Fruit fly (Drosophila melanogaster) whole organism, embryonic: ENCODE measurements around the gene sicily.

Source experiments
- B-H2 ChIP-seq: fragments of 200-800 bp; sonication (Bioruptor generic); optimal IDR thresholded peaks from 2 replicates; lab custom pipeline; 2018; ENCODE audit warnings: missing biosample characterization, mild to moderate bottlenecking, missing genetic modification characterization
- CG10274 ChIP-seq: fragments of 200-800 bp; sonication (Bioruptor generic); optimal IDR thresholded peaks from 3 replicates; lab custom pipeline; 2017; ENCODE audit warnings: missing biosample characterization, mild to moderate bottlenecking, missing genetic modification characterization
- CG10321 ChIP-seq: fragments of 200-800 bp; sonication (Bioruptor generic); IDR thresholded peaks from 2 replicates; pipeline ENCODE4 v1.3.6; 2022; ENCODE audit warnings: missing biosample characterization, missing genetic modification characterization
- CG12219 ChIP-seq: fragments of 200-800 bp; sonication (Bioruptor generic); optimal IDR thresholded peaks from 3 replicates; lab custom pipeline; 2018; ENCODE audit warnings: missing biosample characterization, mild to moderate bottlenecking, missing genetic modification characterization
- CG14441 ChIP-seq: fragments of 200-800 bp; sonication (Bioruptor generic); IDR thresholded peaks from 2 replicates; pipeline ENCODE4 v1.3.6; 2022; ENCODE audit warnings: missing biosample characterization, missing genetic modification characterization
- CG15601 ChIP-seq: fragments of 200-800 bp; sonication (Bioruptor generic); optimal IDR thresholded peaks from 3 replicates; lab custom pipeline; 2019; ENCODE audit warnings: missing biosample characterization, mild to moderate bottlenecking, missing genetic modification characterization, moderate library complexity
- CG1647 ChIP-seq: fragments of 200-800 bp; sonication (Bioruptor generic); optimal IDR thresholded peaks from 3 replicates; lab custom pipeline; 2016; ENCODE audit warnings: missing biosample characterization, missing genetic modification characterization
- CG16813 ChIP-seq: fragments of 200-800 bp; sonication (Bioruptor generic); IDR thresholded peaks from 3 replicates; pipeline ENCODE4 v1.3.6; 2022; ENCODE audit warnings: missing biosample characterization, missing genetic modification characterization; ENCODE audit not compliant: partially characterized antibody
- CG17568 ChIP-seq: fragments of 200-800 bp; sonication (Bioruptor generic); optimal IDR thresholded peaks from 2 replicates; lab custom pipeline; 2018; ENCODE audit warnings: missing biosample characterization, mild to moderate bottlenecking, missing genetic modification characterization, moderate library complexity
- CG2120 ChIP-seq: fragments of 200-800 bp; sonication (Bioruptor generic); optimal IDR thresholded peaks from 3 replicates; lab custom pipeline; 2016; ENCODE audit warnings: missing biosample characterization, missing genetic modification characterization
- CG2678 ChIP-seq: fragments of 200-800 bp; sonication (Bioruptor generic); optimal IDR thresholded peaks from 3 replicates; lab custom pipeline; 2019; ENCODE audit warnings: missing biosample characterization, mild to moderate bottlenecking, missing genetic modification characterization, moderate library complexity
- CG2875 ChIP-seq: fragments of 200-800 bp; sonication (Bioruptor generic); optimal IDR thresholded peaks from 2 replicates; lab custom pipeline; 2017; ENCODE audit warnings: missing biosample characterization, mild to moderate bottlenecking, missing genetic modification characterization, missing genetic modification reagents
- CG2889 ChIP-seq: fragments of 200-800 bp; sonication (Bioruptor generic); IDR thresholded peaks from 3 replicates; pipeline ENCODE4 v1.3.6; 2022; ENCODE audit warnings: missing biosample characterization, missing genetic modification characterization
- CG30020 ChIP-seq: fragments of 200-800 bp; optimal IDR thresholded peaks from 2 replicates; lab custom pipeline; 2019; ENCODE audit warnings: missing biosample characterization, mild to moderate bottlenecking, missing genetic modification characterization, moderate library complexity
- CG31224 ChIP-seq: fragments of 200-800 bp; sonication (Bioruptor generic); IDR thresholded peaks from 2 replicates; pipeline ENCODE4 v1.3.6; 2022; ENCODE audit warnings: missing biosample characterization, missing genetic modification characterization
- CG31365 ChIP-seq: fragments of 200-800 bp; sonication (Bioruptor generic); optimal IDR thresholded peaks from 2 replicates; lab custom pipeline; 2018; ENCODE audit warnings: missing biosample characterization, mild to moderate bottlenecking, missing genetic modification characterization
- CG32772 ChIP-seq: fragments of 200-800 bp; sonication (Bioruptor generic); IDR thresholded peaks from 2 replicates; pipeline ENCODE4 v1.3.6; 2022; ENCODE audit warnings: missing biosample characterization, missing genetic modification characterization
- CG33557 ChIP-seq: fragments of 200-800 bp; sonication (Bioruptor generic); optimal IDR thresholded peaks from 2 replicates; lab custom pipeline; 2019; ENCODE audit warnings: missing biosample characterization, mild to moderate bottlenecking, missing genetic modification characterization, moderate library complexity
- CG4617 ChIP-seq: fragments of 200-800 bp; sonication (Bioruptor generic); optimal IDR thresholded peaks from 3 replicates; lab custom pipeline; 2016; ENCODE audit warnings: missing biosample characterization, missing genetic modification characterization, borderline replicate concordance
- CG4707 ChIP-seq: fragments of 200-800 bp; sonication (Bioruptor generic); optimal IDR thresholded peaks from 2 replicates; lab custom pipeline; 2018; ENCODE audit warnings: missing biosample characterization, mild to moderate bottlenecking, missing genetic modification characterization, moderate library complexity
- CG9797 ChIP-seq: fragments of 200-800 bp; sonication (Bioruptor generic); optimal IDR thresholded peaks from 3 replicates; lab custom pipeline; 2018; ENCODE audit warnings: missing biosample characterization, mild to moderate bottlenecking, missing genetic modification characterization
- CG9876 ChIP-seq: fragments of 200-800 bp; sonication (Bioruptor generic); optimal IDR thresholded peaks from 2 replicates; lab custom pipeline; 2016; ENCODE audit warnings: missing biosample characterization, missing genetic modification characterization
- CkIIα-i1 ChIP-seq: fragments of 200-800 bp; sonication (Bioruptor generic); IDR thresholded peaks from 2 replicates; pipeline ENCODE4 v1.3.6; 2022; ENCODE audit warnings: missing biosample characterization, missing genetic modification characterization
- Ets97D ChIP-seq: fragments of 200-800 bp; sonication (Bioruptor generic); optimal IDR thresholded peaks from 3 replicates; lab custom pipeline; 2016; ENCODE audit warnings: missing biosample characterization, missing genetic modification characterization
- H2.0 ChIP-seq: fragments of 200-800 bp; sonication (Bioruptor generic); IDR thresholded peaks from 2 replicates; pipeline ENCODE4 v1.3.6; 2022; ENCODE audit warnings: missing biosample characterization, missing genetic modification characterization
- NC2β ChIP-seq: fragments of 200-800 bp; sonication (Bioruptor generic); optimal IDR thresholded peaks from 2 replicates; lab custom pipeline; 2016; ENCODE audit warnings: missing biosample characterization, missing genetic modification characterization
- Ptx1 ChIP-seq: fragments of 200-800 bp; sonication (Bioruptor generic); IDR thresholded peaks from 2 replicates; pipeline ENCODE4 v1.3.6; 2022; ENCODE audit warnings: missing biosample characterization, missing genetic modification characterization
- Six4 ChIP-seq: fragments of 200-800 bp; sonication (Bioruptor generic); optimal IDR thresholded peaks from 2 replicates; lab custom pipeline; 2016; ENCODE audit warnings: missing biosample characterization, missing genetic modification characterization
- Trl ChIP-seq, 3 experiments: fragments of >200 bp in 2 of 3; fragments of 200-800 bp in 1 of 3; sonication (Bioruptor generic) in 1 of 3; optimal IDR thresholded peaks; 2 replicates in 1 of 3; 3 replicates in 2 of 3; lab custom pipeline; 2016 to 2017; ENCODE audit warnings: missing biosample characterization in 1 of 3, missing genetic modification characterization in 1 of 3
- ap ChIP-seq: fragments of 200-800 bp; sonication (Bioruptor generic); IDR thresholded peaks from 2 replicates; pipeline ENCODE4 v1.3.6; 2022; ENCODE audit warnings: missing biosample characterization, missing genetic modification characterization
- cas ChIP-seq: fragments of 200-800 bp; sonication (Bioruptor generic); IDR thresholded peaks from 2 replicates; pipeline ENCODE4 v1.3.6; 2022; ENCODE audit warnings: missing biosample characterization, missing genetic modification characterization
- chm ChIP-seq: fragments of 200-800 bp; sonication (Bioruptor generic); IDR thresholded peaks from 2 replicates; pipeline ENCODE4 v1.3.6; 2022; ENCODE audit warnings: missing biosample characterization, missing genetic modification characterization
- ci ChIP-seq: fragments of 200-800 bp; sonication (Bioruptor generic); IDR thresholded peaks from 3 replicates; pipeline ENCODE4 v1.3.6; 2022; ENCODE audit warnings: missing biosample characterization, missing genetic modification characterization
- dpn ChIP-seq, 2 experiments: fragments of 200-800 bp; sonication (Bioruptor generic); optimal IDR thresholded peaks; 3 replicates each; lab custom pipeline; 2016; ENCODE audit warnings: missing biosample characterization in 2 of 2, missing genetic modification characterization in 2 of 2
- ems ChIP-seq: fragments of 200-800 bp; sonication (Bioruptor generic); optimal IDR thresholded peaks from 3 replicates; lab custom pipeline; 2016; ENCODE audit warnings: missing biosample characterization, missing genetic modification characterization
- esg ChIP-seq: fragments of 200-800 bp; sonication (Bioruptor generic); conservative IDR thresholded peaks from 2 replicates; pipeline ENCODE4 v1.3.6; 2022; ENCODE audit warnings: missing biosample characterization, missing genetic modification characterization
- eyg ChIP-seq: fragments of 200-800 bp; sonication (Bioruptor generic); optimal IDR thresholded peaks from 3 replicates; lab custom pipeline; 2016; ENCODE audit warnings: missing biosample characterization, missing genetic modification characterization
- fd3F ChIP-seq: fragments of 200-800 bp; sonication (Bioruptor generic); optimal IDR thresholded peaks from 2 replicates; lab custom pipeline; 2018; ENCODE audit warnings: missing biosample characterization, mild to moderate bottlenecking, missing genetic modification characterization, moderate library complexity
- ind ChIP-seq: fragments of 200-800 bp; sonication (Bioruptor generic); optimal IDR thresholded peaks from 3 replicates; lab custom pipeline; 2016; ENCODE audit warnings: missing biosample characterization, missing genetic modification characterization
- ken ChIP-seq: fragments of 200-800 bp; sonication (Bioruptor generic); IDR thresholded peaks from 3 replicates; pipeline ENCODE4 v1.3.6; 2022; ENCODE audit warnings: missing biosample characterization, missing genetic modification characterization
- klu ChIP-seq: fragments of 200-800 bp; sonication (Bioruptor generic); IDR thresholded peaks from 2 replicates; pipeline ENCODE4 v1.3.6; 2022; ENCODE audit warnings: missing biosample characterization, missing genetic modification characterization
- org-1 ChIP-seq: fragments of 200-800 bp; sonication (Bioruptor generic); optimal IDR thresholded peaks from 2 replicates; lab custom pipeline; 2017; ENCODE audit warnings: missing biosample characterization, missing genetic modification characterization
- pum ChIP-seq: fragments of 200-800 bp; sonication (Bioruptor generic); optimal IDR thresholded peaks from 2 replicates; lab custom pipeline; 2016; ENCODE audit warnings: missing biosample characterization, missing genetic modification characterization
- ro ChIP-seq: fragments of 200-800 bp; sonication (Bioruptor generic); IDR thresholded peaks from 2 replicates; pipeline ENCODE4 v1.3.6; 2022; ENCODE audit warnings: missing biosample characterization, missing genetic modification characterization
- row ChIP-seq: fragments of 200-800 bp; sonication (Bioruptor generic); IDR thresholded peaks from 3 replicates; pipeline ENCODE4 v1.3.6; 2022; ENCODE audit warnings: missing biosample characterization, missing genetic modification characterization
- schlank ChIP-seq: fragments of 200-800 bp; sonication (Bioruptor generic); optimal IDR thresholded peaks from 2 replicates; lab custom pipeline; 2018; ENCODE audit warnings: missing biosample characterization, mild to moderate bottlenecking, missing genetic modification characterization
- so ChIP-seq: fragments of 200-800 bp; sonication (Bioruptor generic); IDR thresholded peaks from 3 replicates; pipeline ENCODE4 v1.3.6; 2022; ENCODE audit warnings: missing biosample characterization, missing genetic modification characterization
- sqz ChIP-seq: fragments of 200-800 bp; sonication (Bioruptor generic); optimal IDR thresholded peaks from 3 replicates; lab custom pipeline; 2018; ENCODE audit warnings: missing biosample characterization, mild to moderate bottlenecking, missing genetic modification characterization
- ssp ChIP-seq: fragments of 200-800 bp; sonication (Bioruptor generic); IDR thresholded peaks from 2 replicates; pipeline ENCODE4 v1.3.6; 2022; ENCODE audit warnings: missing biosample characterization, missing genetic modification characterization

Gene sicily

DNA sequence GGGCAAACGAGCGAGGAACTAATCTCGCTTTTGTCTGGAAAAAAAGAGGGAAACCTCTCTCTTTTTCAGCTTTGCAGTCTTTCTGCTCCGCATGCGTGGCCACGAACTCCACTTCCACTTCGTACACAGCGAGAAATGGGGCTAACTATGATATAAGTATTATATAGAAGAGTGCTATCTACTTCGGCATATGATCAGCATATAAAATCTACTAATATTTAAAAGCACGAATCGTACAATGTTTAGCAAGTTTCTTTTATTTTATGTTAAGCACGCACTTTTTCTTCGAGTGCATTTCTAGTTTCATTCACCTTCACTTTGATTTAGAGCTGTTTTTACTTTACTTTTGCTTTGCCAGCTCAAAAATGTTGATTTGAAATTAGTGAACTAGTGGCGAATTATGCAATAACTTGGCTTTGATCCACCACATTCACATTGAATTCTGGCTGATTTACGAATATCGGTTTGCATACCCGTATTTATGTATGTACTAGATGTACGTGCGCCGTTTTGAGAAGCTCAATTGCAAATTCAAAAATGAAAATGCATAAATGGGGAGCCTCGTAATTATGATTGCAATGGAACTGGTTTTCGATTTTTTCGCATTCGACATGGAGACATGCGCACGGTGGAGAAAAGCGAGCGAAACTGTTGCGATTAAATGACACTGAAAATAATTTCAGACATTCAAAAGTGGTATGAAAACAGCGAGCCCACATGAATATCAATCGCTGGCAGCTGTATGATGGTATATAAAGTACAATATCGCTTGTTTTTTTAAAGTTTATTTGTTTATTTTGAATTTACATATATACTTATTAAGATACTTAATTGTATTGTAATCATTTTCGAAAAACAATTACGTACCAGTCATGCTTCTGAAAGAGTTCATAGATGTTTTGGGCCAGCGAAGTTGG is 33.8 kb upstream of the sicily start (continued):
- peak; percentile 56 for TF ChIP-seq chm (GFP tag; lab: Robert Waterston, UW)
- peak; percentile 52 for TF ChIP-seq CG31224 (GFP tag; lab: Robert Waterston, UW)
- peak; percentile 32 for TF ChIP-seq sqz (GFP tag; lab: Kevin White, UChicago)
- TF ChIP-seq CG31365 (tag; lab: Kevin White, UChicago), result peak; percentile 16
- TF ChIP-seq CG2889 (GFP tag; lab: Robert Waterston, UW), result 0 out of 3 replicates have a peak, but pooled peaks have one; percentile 35
- peak; percentile 49 for TF ChIP-seq CG30020
- peak; percentile 86 for TF ChIP-seq CG14441 (GFP tag; lab: Robert Waterston, UW)
- peak; percentile 87 for TF ChIP-seq CG15601 (tag; lab: Kevin White, UChicago)
- TF ChIP-seq CG2678 (tag; lab: Kevin White, UChicago), result peak; percentile 86
- no peak for TF ChIP-seq ro
- peak; percentile 68; the same call in 1 of the 3 replicates for TF ChIP-seq ken (GFP tag; lab: Robert Waterston, UW)
- peak; percentile 78 for TF ChIP-seq so (GFP tag; lab: Robert Waterston, UW)
- TF ChIP-seq ems (GFP tag; lab: Kevin White, UChicago), result peak; percentile 40
- TF ChIP-seq CG4617, result no peak
- TF ChIP-seq CG1647 (GFP tag; lab: Kevin White, UChicago), result peak; percentile 46
- TF ChIP-seq fd3F (GFP tag; lab: Kevin White, UChicago), result peak; percentile 23
- TF ChIP-seq CG9797 (GFP tag; lab: Kevin White, UChicago), result no peak
- TF ChIP-seq CG12219, result peak; percentile 69
- peak; percentile 59 for TF ChIP-seq Six4
- TF ChIP-seq klu (GFP tag; lab: Robert Waterston, UW), result peak; percentile 67
- TF ChIP-seq cas (GFP tag; lab: Robert Waterston, UW), result 0 out of 2 replicates have a peak, but pooled peaks have one; percentile 59
- TF ChIP-seq dpn (GFP tag; optimal IDR thresholded peaks at IDR 0.05; lab: Kevin White, UChicago), result peak; percentile 62 to 79
- TF ChIP-seq Ptx1 (GFP tag; lab: Robert Waterston, UW), result peak; percentile 89
- TF ChIP-seq esg (GFP tag; lab: Robert Waterston, UW), result peak; percentile 51
- peak; percentile 49 for TF ChIP-seq CG2120
- TF ChIP-seq CG32772 (GFP tag; lab: Robert Waterston, UW), result peak; percentile 84
- TF ChIP-seq ci, result peak; percentile 97
- peak; percentile 31 for TF ChIP-seq CG10274
- TF ChIP-seq ind (GFP tag; lab: Kevin White, UChicago), result peak; percentile 61
- peak; percentile 48 for TF ChIP-seq CG2875 (GFP tag; lab: Kevin White, UChicago)
- no peak for TF ChIP-seq CG9876
- peak; percentile 55 for TF ChIP-seq eyg (GFP tag; lab: Kevin White, UChicago)
- TF ChIP-seq H2.0 (GFP tag; lab: Robert Waterston, UW), result peak; percentile 69
- no peak for TF ChIP-seq Trl (optimal IDR thresholded peaks at IDR 0.05; lab: Kevin White, UChicago)
- TF ChIP-seq Trl (GFP tag; optimal IDR thresholded peaks at IDR 0.05; lab: Kevin White, UChicago), result peak; percentile 67
- no peak for TF ChIP-seq CG16813
- TF ChIP-seq ap (GFP tag; lab: Robert Waterston, UW), result peak; percentile 61; the same call in 1 of the 2 replicates
- TF ChIP-seq CG10321 (GFP tag; lab: Robert Waterston, UW), result no peak; the same call in 1 of the 2 replicates
- peak; percentile 66 for TF ChIP-seq org-1 (GFP tag; lab: Kevin White, UChicago)
- no peak for TF ChIP-seq schlank
- TF ChIP-seq ssp (GFP tag; lab: Robert Waterston, UW), result peak; percentile 62
- TF ChIP-seq CG17568, result no peak
- TF ChIP-seq pum (GFP tag; lab: Kevin White, UChicago), result peak; percentile 82
- no peak for TF ChIP-seq B-H2 (GFP tag; lab: Kevin White, UChicago)
- peak; percentile 79 for TF ChIP-seq row (GFP tag; lab: Robert Waterston, UW)
- peak; percentile 52 for TF ChIP-seq Ets97D (GFP tag; lab: Kevin White, UChicago)
- peak; percentile 64 for TF ChIP-seq CG4707 (GFP tag; lab: Kevin White, UChicago)
- TF ChIP-seq CkIIα-i1 (GFP tag; lab: Robert Waterston, UW), result no peak
- TF ChIP-seq CG33557, result peak; percentile 53
- TF ChIP-seq NC2β (GFP tag; lab: Kevin White, UChicago), result peak; percentile 51
